Fruit fly (Drosophila melanogaster): Measurements from ENCODE around the gene Mesh1.
A peak's percentile ranks its signal among the peaks of the same experiment; 100 is the strongest.

The Mesh1 gene

DNA sequence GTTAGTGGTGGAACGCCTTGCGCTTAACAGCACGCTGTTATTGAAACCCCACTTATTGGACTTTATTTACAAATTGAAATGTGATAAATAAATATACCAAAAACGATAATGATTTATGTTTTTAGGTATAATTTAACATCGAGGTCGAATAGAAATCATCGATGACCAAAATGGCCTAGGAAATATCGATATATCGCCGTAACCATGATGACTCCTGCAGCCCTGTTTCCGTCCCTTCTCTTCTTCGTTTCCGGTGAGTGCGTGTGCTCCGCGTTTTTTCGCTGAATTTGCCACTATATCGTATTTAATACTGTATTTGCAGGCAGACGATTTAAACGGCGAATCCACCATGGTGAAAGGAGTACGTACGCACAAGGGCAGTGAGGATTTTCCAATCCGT lies 17.6 kb upstream of the Mesh1 start, which contains the start of gene eEF1gamma (continued):
- peak; percentile 92 for TF ChIP-seq Dll (GFP tag; IDR thresholded peaks at IDR 0.05; ENCODE audit: partially characterized antibody)
- peak; percentile 94 for TF ChIP-seq E2f1 (GFP tag; IDR thresholded peaks at IDR 0.05)
- peak; percentile 91 for TF ChIP-seq tin (GFP tag; optimal IDR thresholded peaks at IDR 0.05)
- TF ChIP-seq jumu (GFP tag; optimal IDR thresholded peaks at IDR 0.05) = peak; percentile 82
- peak; percentile 53 for TF ChIP-seq sd (tag; optimal IDR thresholded peaks at IDR 0.05)
- peak; percentile 77 for TF ChIP-seq CG15696 (tag; optimal IDR thresholded peaks at IDR 0.05)
- peak; percentile 70 for TF ChIP-seq Elba2 (GFP tag; optimal IDR thresholded peaks at IDR 0.05)
- peak; percentile 81 for TF ChIP-seq Doc3 (GFP tag; IDR thresholded peaks at IDR 0.05; ENCODE audit: partially characterized antibody)
- peak; percentile 93 for TF ChIP-seq CG3847 (GFP tag; IDR thresholded peaks at IDR 0.05)
- no peak for TF ChIP-seq corto (GFP tag; optimal IDR thresholded peaks at IDR 0.05)
- TF ChIP-seq dmrt11E (tag; optimal IDR thresholded peaks at IDR 0.05) = peak; percentile 91
- peak; percentile 92 for TF ChIP-seq CG17359 (tag; optimal IDR thresholded peaks at IDR 0.05)
- peak; percentile 92 for TF ChIP-seq CG2199 (GFP tag; IDR thresholded peaks at IDR 0.05)
- TF ChIP-seq H2.0 (GFP tag; IDR thresholded peaks at IDR 0.05) = peak; percentile 94
- peak; percentile 86 for TF ChIP-seq CG5180 (GFP tag; optimal IDR thresholded peaks at IDR 0.05)
- peak; percentile 68 for TF ChIP-seq CG9797 (GFP tag; optimal IDR thresholded peaks at IDR 0.05)
- TF ChIP-seq Jarid2 (GFP tag; optimal IDR thresholded peaks at IDR 0.05) = peak; percentile 88
- peak; percentile 74; the same call in 1 of the 2 replicates for TF ChIP-seq klu (GFP tag; IDR thresholded peaks at IDR 0.05)
- peak; percentile 70 for TF ChIP-seq D19A (tag; optimal IDR thresholded peaks at IDR 0.05)
- peak; percentile 81 for TF ChIP-seq B-H1 (GFP tag; IDR thresholded peaks at IDR 0.05)
- peak; percentile 80 for TF ChIP-seq exex (tag; optimal IDR thresholded peaks at IDR 0.05)
- peak; percentile 71 for TF ChIP-seq CG7745 (tag; optimal IDR thresholded peaks at IDR 0.05)
- TF ChIP-seq CG9876 (GFP tag; optimal IDR thresholded peaks at IDR 0.05) = peak; percentile 96
- peak; percentile 91; the same call in 2 of the 4 replicates for TF ChIP-seq chinmo (GFP tag; IDR thresholded peaks at IDR 0.05; ENCODE audit: partially characterized antibody)
- peak; percentile 88 for TF ChIP-seq TFAM (GFP tag; optimal IDR thresholded peaks at IDR 0.05)
- peak; percentile 81 for TF ChIP-seq Neu2 (GFP tag; optimal IDR thresholded peaks at IDR 0.05; ENCODE audit: borderline replicate concordance)
- peak; percentile 88 for TF ChIP-seq CG31224 (GFP tag; IDR thresholded peaks at IDR 0.05)
- peak; percentile 92 for TF ChIP-seq CG15601 (tag; optimal IDR thresholded peaks at IDR 0.05)
- TF ChIP-seq Meics (GFP tag; optimal IDR thresholded peaks at IDR 0.05) = peak; percentile 98
- TF ChIP-seq Hey (tag; optimal IDR thresholded peaks at IDR 0.05) = peak; percentile 95
- peak; percentile 90 for TF ChIP-seq CG9932 (GFP tag; IDR thresholded peaks at IDR 0.05)

DNA sequence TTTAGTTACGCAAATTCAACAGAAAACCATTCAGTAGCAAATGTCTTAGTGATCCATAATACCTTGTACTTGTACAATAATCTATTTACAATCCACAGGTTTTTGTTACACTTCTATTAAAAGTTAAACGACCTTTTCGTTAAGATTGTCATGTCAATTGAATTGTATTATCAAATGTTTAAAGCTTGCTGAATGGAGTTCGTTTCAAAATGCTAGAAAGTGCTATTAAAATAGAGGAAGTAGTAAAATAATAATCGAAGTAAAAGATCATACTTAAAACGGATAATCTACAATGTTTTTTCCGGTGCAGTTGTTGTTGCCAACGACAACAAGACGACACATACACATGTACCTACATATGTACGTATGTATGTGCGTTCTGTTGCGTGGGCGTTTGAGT lies 15.7 kb upstream of the Mesh1 start:
- TF ChIP-seq Rx (GFP tag; IDR thresholded peaks at IDR 0.05) = no peak
- TF ChIP-seq CG4404 (GFP tag; IDR thresholded peaks at IDR 0.05) = no peak
- TF ChIP-seq eyg (GFP tag; optimal IDR thresholded peaks at IDR 0.05) = no peak
- TF ChIP-seq CG7839 (tag; optimal IDR thresholded peaks at IDR 0.05) = peak; percentile 22
- peak; percentile 16 for TF ChIP-seq CG11504 (tag; optimal IDR thresholded peaks at IDR 0.05)
- TF ChIP-seq Hand (GFP tag; optimal IDR thresholded peaks at IDR 0.05) = no peak
- no peak for TF ChIP-seq CG11560 (tag; IDR thresholded peaks at IDR 0.05)
- TF ChIP-seq Doc3 (GFP tag; IDR thresholded peaks at IDR 0.05; ENCODE audit: partially characterized antibody) = no peak
- no peak for TF ChIP-seq Scr (GFP tag; IDR thresholded peaks at IDR 0.05; ENCODE audit: partially characterized antibody)
- no peak for TF ChIP-seq emc (GFP tag; optimal IDR thresholded peaks at IDR 0.05)
- no peak for TF ChIP-seq Bteb2 (GFP tag; optimal IDR thresholded peaks at IDR 0.05)
- TF ChIP-seq nmo (GFP tag; optimal IDR thresholded peaks at IDR 0.05) = peak; percentile 10
- no peak for TF ChIP-seq kah (GFP tag; optimal IDR thresholded peaks at IDR 0.05)
- no peak for TF ChIP-seq rib (GFP tag; IDR thresholded peaks at IDR 0.05)
- no peak for TF ChIP-seq CG14014 (GFP tag; IDR thresholded peaks at IDR 0.05)
- TF ChIP-seq knrl (GFP tag; IDR thresholded peaks at IDR 0.05; ENCODE audit: partially characterized antibody) = no peak
- TF ChIP-seq Awh (GFP tag; IDR thresholded peaks at IDR 0.05) = no peak
- no peak for TF ChIP-seq CG10209 (GFP tag; optimal IDR thresholded peaks at IDR 0.05)
- TF ChIP-seq pros (GFP tag; optimal IDR thresholded peaks at IDR 0.05) = no peak
- peak; percentile 8 for TF ChIP-seq Med (GFP tag)
- no peak for TF ChIP-seq CG18599 (GFP tag; optimal IDR thresholded peaks at IDR 0.05)
